Worm (Caenorhabditis elegans): ENCODE data around the gene Y51A2D.1.

- TF ChIP-seq zag-1 (tag; optimal IDR thresholded peaks at IDR 0.05) (no peak), elt-3 (tag; optimal IDR thresholded peaks at IDR 0.05) (no peak), ztf-1 (GFP tag; conservative IDR thresholded peaks at IDR 0.05) (no peak), sma-9 (GFP tag; optimal IDR thresholded peaks at IDR 0.05) (no peak), sma-9 (tag; optimal IDR thresholded peaks at IDR 0.05) (no peak), dmd-4 (tag; optimal IDR thresholded peaks at IDR 0.05) (no peak)
These were observed 40.6 kb upstream of the Y51A2D.1 start, which contains the start of gene ZK228.13 for ce11 chrV:18468097-18468496.
